Fruit fly (Drosophila melanogaster) whole organism, embryonic: ENCODE results near the gene temp.

Source experiments
- Blimp-1 ChIP-seq: fragments of 200-800 bp; sonication (Bioruptor generic); optimal IDR thresholded peaks from 3 replicates; lab custom pipeline; 2018; ENCODE audit warnings: missing biosample characterization, missing genetic modification characterization, mild to moderate bottlenecking, moderate library complexity, missing genetic modification reagents
- CG10147 ChIP-seq: fragments of 200-800 bp; sonication (Bioruptor generic); optimal IDR thresholded peaks from 2 replicates; lab custom pipeline; 2019; ENCODE audit warnings: missing biosample characterization, mild to moderate bottlenecking, missing genetic modification characterization, moderate library complexity
- CG10462 ChIP-seq: fragments of 200-800 bp; sonication (Bioruptor generic); optimal IDR thresholded peaks from 2 replicates; lab custom pipeline; 2016; ENCODE audit warnings: missing biosample characterization, missing genetic modification characterization
- CG13624 ChIP-seq: fragments of 200-800 bp; sonication (Bioruptor generic); optimal IDR thresholded peaks from 2 replicates; lab custom pipeline; 2016; ENCODE audit warnings: missing biosample characterization, missing genetic modification characterization
- CG15011 ChIP-seq: fragments of 200-800 bp; sonication (Bioruptor generic); optimal IDR thresholded peaks from 3 replicates; lab custom pipeline; 2018; ENCODE audit warnings: missing biosample characterization, mild to moderate bottlenecking, missing genetic modification characterization
- CG1603 ChIP-seq: fragments of 200-800 bp; sonication (Bioruptor generic); optimal IDR thresholded peaks from 2 replicates; lab custom pipeline; 2019; ENCODE audit warnings: missing biosample characterization, mild to moderate bottlenecking, missing genetic modification characterization, moderate library complexity
- CG17328 ChIP-seq: fragments of 200-800 bp; sonication (Bioruptor generic); IDR thresholded peaks from 2 replicates; pipeline ENCODE4 v1.3.6; 2022; ENCODE audit warnings: missing biosample characterization, missing genetic modification characterization
- CG18764 ChIP-seq: fragments of 200-800 bp; sonication (Bioruptor generic); optimal IDR thresholded peaks from 3 replicates; lab custom pipeline; 2016; ENCODE audit warnings: missing biosample characterization, missing genetic modification characterization
- CG2116 ChIP-seq: fragments of 200-800 bp; sonication (Bioruptor generic); optimal IDR thresholded peaks from 3 replicates; lab custom pipeline; 2018; ENCODE audit warnings: missing biosample characterization, mild to moderate bottlenecking, missing genetic modification characterization
- CG30403 ChIP-seq: fragments of 200-800 bp; sonication (Bioruptor generic); optimal IDR thresholded peaks from 3 replicates; lab custom pipeline; 2016; ENCODE audit warnings: missing biosample characterization, missing genetic modification characterization
- CG3995 ChIP-seq: fragments of 200-800 bp; sonication (Bioruptor generic); optimal IDR thresholded peaks from 3 replicates; lab custom pipeline; 2016; ENCODE audit warnings: missing biosample characterization, missing genetic modification characterization
- CG4617 ChIP-seq: fragments of 200-800 bp; sonication (Bioruptor generic); optimal IDR thresholded peaks from 3 replicates; lab custom pipeline; 2016; ENCODE audit warnings: missing biosample characterization, missing genetic modification characterization, borderline replicate concordance
- CG6254 ChIP-seq: fragments of 200-800 bp; sonication (Bioruptor generic); optimal IDR thresholded peaks from 3 replicates; lab custom pipeline; 2017; ENCODE audit warnings: mild to moderate bottlenecking, missing biosample characterization, missing genetic modification reagents, missing genetic modification characterization
- CG8924 ChIP-seq: fragments of 200-800 bp; optimal IDR thresholded peaks from 3 replicates; lab custom pipeline; 2019; ENCODE audit warnings: missing biosample characterization, mild to moderate bottlenecking, missing genetic modification characterization, moderate library complexity
- CG9215 ChIP-seq: fragments of 200-800 bp; sonication (Bioruptor generic); IDR thresholded peaks from 2 replicates; pipeline ENCODE4 v1.3.6; 2022; ENCODE audit warnings: missing biosample characterization, missing genetic modification characterization
- CG9437 ChIP-seq: fragments of 200-800 bp; sonication (Bioruptor generic); optimal IDR thresholded peaks from 2 replicates; lab custom pipeline; 2018; ENCODE audit warnings: missing biosample characterization, mild to moderate bottlenecking, missing genetic modification characterization
- CG9932 ChIP-seq: fragments of 200-800 bp; sonication (Bioruptor generic); IDR thresholded peaks from 2 replicates; pipeline ENCODE4 v1.3.6; 2022; ENCODE audit warnings: missing biosample characterization, missing genetic modification characterization
- CHES-1-like ChIP-seq: fragments of 200-800 bp; sonication (Bioruptor generic); optimal IDR thresholded peaks from 2 replicates; lab custom pipeline; 2016; ENCODE audit warnings: missing biosample characterization, missing genetic modification characterization
- Chrac-16 ChIP-seq: fragments of 200-800 bp; sonication (Bioruptor generic); optimal IDR thresholded peaks from 3 replicates; lab custom pipeline; 2016; ENCODE audit warnings: missing biosample characterization, missing genetic modification characterization
- CkIIα-i1 ChIP-seq: fragments of 200-800 bp; sonication (Bioruptor generic); IDR thresholded peaks from 2 replicates; pipeline ENCODE4 v1.3.6; 2022; ENCODE audit warnings: missing biosample characterization, missing genetic modification characterization
- Doc2 ChIP-seq: fragments of 200-800 bp; sonication (Bioruptor generic); IDR thresholded peaks from 2 replicates; pipeline ENCODE4 v1.3.6; 2022; ENCODE audit warnings: missing biosample characterization, missing genetic modification characterization
- Doc3 ChIP-seq: fragments of 200-800 bp; sonication (Bioruptor generic); IDR thresholded peaks from 3 replicates; pipeline ENCODE4 v1.3.6; 2022; ENCODE audit warnings: missing biosample characterization, missing genetic modification characterization; ENCODE audit not compliant: partially characterized antibody
- Ets97D ChIP-seq: fragments of 200-800 bp; sonication (Bioruptor generic); optimal IDR thresholded peaks from 3 replicates; lab custom pipeline; 2016; ENCODE audit warnings: missing biosample characterization, missing genetic modification characterization
- HHEX ChIP-seq: fragments of 200-800 bp; sonication (Bioruptor generic); optimal IDR thresholded peaks from 3 replicates; lab custom pipeline; 2017; ENCODE audit warnings: missing biosample characterization, mild to moderate bottlenecking, missing genetic modification characterization, missing genetic modification reagents
- HLHmδ ChIP-seq: fragments of 200-800 bp; sonication (Bioruptor generic); optimal IDR thresholded peaks from 2 replicates; lab custom pipeline; 2018; ENCODE audit warnings: missing biosample characterization, mild to moderate bottlenecking, missing genetic modification characterization, moderate library complexity
- Hey ChIP-seq: fragments of 200-800 bp; sonication (Bioruptor generic); optimal IDR thresholded peaks from 3 replicates; lab custom pipeline; 2018; ENCODE audit warnings: missing biosample characterization, mild to moderate bottlenecking, missing genetic modification characterization
- Hmr ChIP-seq: fragments of 200-800 bp; sonication (Bioruptor generic); optimal IDR thresholded peaks from 3 replicates; lab custom pipeline; 2017; ENCODE audit warnings: mild to moderate bottlenecking, missing biosample characterization, missing genetic modification reagents, missing genetic modification characterization
- Hr3 ChIP-seq: fragments of 200-800 bp; sonication (Bioruptor generic); optimal IDR thresholded peaks from 3 replicates; lab custom pipeline; 2016; ENCODE audit warnings: missing biosample characterization, missing genetic modification characterization
- Hr39 ChIP-seq: fragments of >200 bp; optimal IDR thresholded peaks from 2 replicates; lab custom pipeline; 2017
- Hr78 ChIP-seq, 2 experiments: fragments of 200-800 bp in 1 of 2; fragments of >200 bp in 1 of 2; sonication (Bioruptor generic) in 1 of 2; optimal IDR thresholded peaks; 2 replicates each; lab custom pipeline; 2017 to 2019; ENCODE audit warnings: missing biosample characterization in 2 of 2, missing genetic modification characterization in 2 of 2, mild to moderate bottlenecking in 1 of 2, moderate library complexity in 1 of 2
- Hsf ChIP-seq: fragments of 200-800 bp; sonication (Bioruptor generic); optimal IDR thresholded peaks from 3 replicates; lab custom pipeline; 2016; ENCODE audit warnings: missing biosample characterization, missing genetic modification characterization
- Optix ChIP-seq: fragments of 200-800 bp; sonication (Bioruptor generic); IDR thresholded peaks from 3 replicates; pipeline ENCODE4 v1.3.6; 2022; ENCODE audit warnings: missing biosample characterization, missing genetic modification characterization
- Stat92E ChIP-seq, 3 experiments: fragments of >200 bp in 2 of 3; fragments of 200-800 bp in 1 of 3; sonication (Bioruptor generic) in 1 of 3; optimal IDR thresholded peaks; 2 replicates each; lab custom pipeline; 2017 to 2019; ENCODE audit warnings: missing biosample characterization in 3 of 3, missing genetic modification characterization in 3 of 3, mild to moderate bottlenecking in 1 of 3, moderate library complexity in 1 of 3
- ab ChIP-seq: fragments of 200-800 bp; sonication (Bioruptor generic); optimal IDR thresholded peaks from 2 replicates; lab custom pipeline; 2016; ENCODE audit warnings: missing biosample characterization, missing genetic modification characterization
- abd-A ChIP-seq: fragments of 200-800 bp; sonication (Bioruptor generic); optimal IDR thresholded peaks from 3 replicates; lab custom pipeline; 2019; ENCODE audit warnings: missing biosample characterization, mild to moderate bottlenecking, missing genetic modification characterization, moderate library complexity
- bab2 ChIP-seq: fragments of 200-800 bp; sonication (Bioruptor generic); optimal IDR thresholded peaks from 2 replicates; lab custom pipeline; 2016; ENCODE audit warnings: missing biosample characterization, missing genetic modification characterization
- btn ChIP-seq: fragments of 200-800 bp; sonication (Bioruptor generic); optimal IDR thresholded peaks from 2 replicates; lab custom pipeline; 2016; ENCODE audit warnings: missing biosample characterization, missing genetic modification characterization
- cg ChIP-seq: fragments of 200-800 bp; sonication (Bioruptor generic); optimal IDR thresholded peaks from 3 replicates; lab custom pipeline; 2019; ENCODE audit warnings: missing biosample characterization, mild to moderate bottlenecking, missing genetic modification characterization, moderate library complexity
- chinmo ChIP-seq: fragments of 200-800 bp; sonication (Bioruptor generic); IDR thresholded peaks from 4 replicates; pipeline ENCODE4 v1.3.6; 2022; ENCODE audit warnings: missing biosample characterization, missing genetic modification characterization; ENCODE audit not compliant: partially characterized antibody
- da ChIP-seq: fragments of 200-800 bp; sonication (Bioruptor generic); optimal IDR thresholded peaks from 2 replicates; lab custom pipeline; 2016; ENCODE audit warnings: missing biosample characterization, missing genetic modification characterization
- en ChIP-seq: fragments of 200-800 bp; sonication (Bioruptor generic); optimal IDR thresholded peaks from 2 replicates; lab custom pipeline; 2016; ENCODE audit warnings: missing biosample characterization, missing genetic modification characterization
- fd96Cb ChIP-seq: fragments of 200-800 bp; sonication (Bioruptor generic); optimal IDR thresholded peaks from 2 replicates; lab custom pipeline; 2018; ENCODE audit warnings: missing biosample characterization, mild to moderate bottlenecking, missing genetic modification characterization, moderate library complexity
- jumu ChIP-seq: fragments of 200-800 bp; sonication (Bioruptor generic); optimal IDR thresholded peaks from 3 replicates; lab custom pipeline; 2016; ENCODE audit warnings: missing biosample characterization, missing genetic modification characterization
- kah ChIP-seq: fragments of 200-800 bp; sonication (Bioruptor generic); optimal IDR thresholded peaks from 2 replicates; lab custom pipeline; 2018; ENCODE audit warnings: missing biosample characterization, mild to moderate bottlenecking, missing genetic modification characterization
- kay ChIP-seq: fragments of 200-800 bp; sonication (Bioruptor generic); optimal IDR thresholded peaks from 2 replicates; lab custom pipeline; 2016; ENCODE audit warnings: missing biosample characterization, missing genetic modification characterization
- lab ChIP-seq: fragments of 200-800 bp; sonication (Bioruptor generic); optimal IDR thresholded peaks from 3 replicates; lab custom pipeline; 2017; ENCODE audit warnings: missing biosample characterization, missing genetic modification characterization, mild to moderate bottlenecking, moderate library complexity, missing genetic modification reagents
- lilli ChIP-seq: fragments of 200-800 bp; sonication (Bioruptor generic); optimal IDR thresholded peaks from 3 replicates; lab custom pipeline; 2016; ENCODE audit warnings: missing biosample characterization, missing genetic modification characterization
- org-1 ChIP-seq: fragments of 200-800 bp; sonication (Bioruptor generic); optimal IDR thresholded peaks from 2 replicates; lab custom pipeline; 2017; ENCODE audit warnings: missing biosample characterization, missing genetic modification characterization
- slou ChIP-seq: fragments of 200-800 bp; sonication (Bioruptor generic); optimal IDR thresholded peaks from 3 replicates; lab custom pipeline; 2016; ENCODE audit warnings: missing biosample characterization, missing genetic modification characterization
- twi ChIP-seq: fragments of 200-800 bp; optimal IDR thresholded peaks from 2 replicates; lab custom pipeline; 2019; ENCODE audit warnings: missing biosample characterization, mild to moderate bottlenecking, missing genetic modification characterization, moderate library complexity
- zen ChIP-seq: fragments of 200-800 bp; sonication (Bioruptor generic); optimal IDR thresholded peaks from 3 replicates; lab custom pipeline; 2018; ENCODE audit warnings: missing biosample characterization, mild to moderate bottlenecking, missing genetic modification characterization, moderate library complexity

temp gene

DNA sequence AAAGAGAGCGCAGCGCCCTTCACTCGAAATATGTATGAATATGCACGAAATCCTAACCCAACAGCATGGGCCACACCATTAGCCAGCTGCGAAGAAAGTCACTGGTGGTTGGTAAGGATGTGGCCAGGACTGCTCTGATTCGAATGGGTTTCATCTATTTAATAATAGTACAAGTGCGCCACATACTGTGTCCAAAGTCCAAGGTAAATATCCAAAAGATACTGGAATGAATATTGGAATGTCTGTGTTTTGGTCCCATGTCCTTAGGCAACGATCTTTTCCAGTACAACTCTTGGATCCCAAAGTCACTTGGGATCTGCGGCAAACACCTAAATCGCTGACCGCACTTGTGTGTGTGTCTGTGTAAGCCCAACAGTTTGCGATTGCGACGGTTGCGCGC lies 44.0 kb upstream of the temp start (continued):
- TF ChIP-seq chinmo (GFP tag; lab: Robert Waterston, UW) (no peak), Hey (tag; lab: Kevin White, UChicago) (no peak), org-1 (peak; percentile 72), zen (tag; lab: Kevin White, UChicago) (peak; percentile 33), kah (GFP tag; lab: Kevin White, UChicago) (no peak), Hsf (GFP tag; lab: Kevin White, UChicago) (peak; percentile 37), jumu (GFP tag; lab: Kevin White, UChicago) (peak; percentile 42), CG13624 (peak; percentile 12), cg (GFP tag; lab: Kevin White, UChicago) (no peak), Blimp-1 (peak; percentile 21), CG3995 (GFP tag; lab: Kevin White, UChicago) (peak; percentile 5), Doc2 (GFP tag; lab: Robert Waterston, UW) (no peak), CG9215 (GFP tag; lab: Robert Waterston, UW) (peak; percentile 33; the same call in 1 of the 2 replicates), ab (GFP tag; lab: Kevin White, UChicago) (no peak), slou (no peak), lilli (GFP tag; lab: Kevin White, UChicago) (peak; percentile 58), CG9437 (peak; percentile 53), abd-A (tag; lab: Kevin White, UChicago) (no peak), HLHmδ (no peak), CHES-1-like (GFP tag; lab: Kevin White, UChicago) (peak; percentile 43), CG10462 (GFP tag; lab: Kevin White, UChicago) (no peak), Stat92E (GFP tag; optimal IDR thresholded peaks at IDR 0.05; lab: Kevin White, UChicago) (no peak), Hr78 (GFP tag; optimal IDR thresholded peaks at IDR 0.05; lab: Kevin White, UChicago) (no peak), CG8924 (peak; percentile 44), CG6254 (no peak), CG18764 (GFP tag; lab: Kevin White, UChicago) (peak; percentile 28), btn (GFP tag; lab: Kevin White, UChicago) (peak; percentile 18), Optix (GFP tag; lab: Robert Waterston, UW) (peak; percentile 56; the same call in 1 of the 3 replicates), CG4617 (GFP tag; lab: Kevin White, UChicago) (no peak), CG15011 (no peak), CG1603 (tag; lab: Kevin White, UChicago) (peak; percentile 79), fd96Cb (tag; lab: Kevin White, UChicago) (peak; percentile 71), bab2 (GFP tag; lab: Kevin White, UChicago) (peak; percentile 39), CkIIα-i1 (no peak), Hr39 (lab: Kevin White, UChicago) (no peak), en (no peak), CG30403 (peak; percentile 67), twi (tag; lab: Kevin White, UChicago) (no peak), Hmr (GFP tag; lab: Kevin White, UChicago) (peak; percentile 74), CG17328 (GFP tag; lab: Robert Waterston, UW) (0 out of 2 replicates have a peak, but pooled peaks have one; percentile 28), HHEX (peak; percentile 64), kay (GFP tag; lab: Kevin White, UChicago) (peak; percentile 34), Doc3 (GFP tag; lab: Robert Waterston, UW) (no peak), Ets97D (no peak), CG9932 (GFP tag; lab: Robert Waterston, UW) (no peak), da (GFP tag; lab: Kevin White, UChicago) (no peak), lab (peak; percentile 68), CG10147 (no peak), CG2116 (no peak), Chrac-16 (GFP tag; lab: Kevin White, UChicago) (peak; percentile 38), Hr3 (GFP tag; lab: Kevin White, UChicago) (peak; percentile 36)
